Fruit fly (Drosophila melanogaster) whole organism, pupa: ENCODE measurements around the gene CG33322.

ENCODE experiments used
- CG10348 ChIP-seq: fragments of 200-800 bp; sonication (Bioruptor generic); IDR thresholded peaks from 2 replicates; pipeline ENCODE4 v1.3.6; 2022; ENCODE audit warnings: missing biosample characterization, missing genetic modification characterization
- CG12605 ChIP-seq: fragments of 200-800 bp; sonication (Bioruptor generic); IDR thresholded peaks from 2 replicates; pipeline ENCODE4 v1.3.6; 2022; ENCODE audit warnings: missing biosample characterization, missing genetic modification characterization
- CG13204 ChIP-seq: fragments of 200-800 bp; sonication (Bioruptor generic); optimal IDR thresholded peaks from 2 replicates; lab custom pipeline; 2018; ENCODE audit warnings: missing biosample characterization, mild to moderate bottlenecking, missing genetic modification characterization, moderate library complexity
- CG15710 ChIP-seq: fragments of 200-800 bp; sonication (Bioruptor generic); optimal IDR thresholded peaks from 2 replicates; lab custom pipeline; 2018; ENCODE audit warnings: missing biosample characterization, mild to moderate bottlenecking, missing genetic modification characterization, moderate library complexity
- CG34367 ChIP-seq: fragments of 200-800 bp; sonication (Bioruptor generic); optimal IDR thresholded peaks from 2 replicates; lab custom pipeline; 2018; ENCODE audit warnings: missing biosample characterization, mild to moderate bottlenecking, missing genetic modification characterization
- CG4496 ChIP-seq: fragments of 200-800 bp; sonication (Bioruptor generic); IDR thresholded peaks from 3 replicates; pipeline ENCODE4 v1.3.6; 2022; ENCODE audit warnings: missing biosample characterization, missing genetic modification characterization
- CG8159 ChIP-seq: fragments of 200-800 bp; sonication (Bioruptor generic); optimal IDR thresholded peaks from 3 replicates; lab custom pipeline; 2018; ENCODE audit warnings: missing biosample characterization, mild to moderate bottlenecking, missing genetic modification characterization, moderate library complexity
- CG9948 ChIP-seq: fragments of 200-800 bp; sonication (Bioruptor generic); optimal IDR thresholded peaks from 2 replicates; lab custom pipeline; 2018; ENCODE audit warnings: missing biosample characterization, mild to moderate bottlenecking, missing genetic modification characterization, moderate library complexity
- EcR ChIP-seq: fragments of 200-800 bp; sonication (Bioruptor generic); optimal IDR thresholded peaks from 3 replicates; lab custom pipeline; 2019; ENCODE audit warnings: missing biosample characterization, missing genetic modification characterization, mild to moderate bottlenecking, moderate library complexity, missing genetic modification reagents
- Pif1A ChIP-seq: fragments of 200-800 bp; sonication (Bioruptor generic); optimal IDR thresholded peaks from 3 replicates; lab custom pipeline; 2016; ENCODE audit warnings: missing biosample characterization, missing genetic modification characterization
- Pif1B ChIP-seq: fragments of 200-800 bp; sonication (Bioruptor generic); optimal IDR thresholded peaks from 3 replicates; lab custom pipeline; 2016; ENCODE audit warnings: missing biosample characterization, missing genetic modification characterization
- Snoo ChIP-seq: fragments of 200-800 bp; sonication (Bioruptor generic); optimal IDR thresholded peaks from 3 replicates; lab custom pipeline; 2017; ENCODE audit warnings: missing biosample characterization, mild to moderate bottlenecking, missing genetic modification characterization, inconsistent platforms
- fd96Ca ChIP-seq: fragments of 200-800 bp; sonication (Bioruptor generic); IDR thresholded peaks from 3 replicates; pipeline ENCODE4 v1.3.6; 2022; ENCODE audit warnings: missing biosample characterization, missing genetic modification characterization
- gl ChIP-seq: fragments of 200-800 bp; sonication (Bioruptor generic); optimal IDR thresholded peaks from 2 replicates; lab custom pipeline; 2018; ENCODE audit warnings: missing biosample characterization, mild to moderate bottlenecking, missing genetic modification characterization

DNA sequence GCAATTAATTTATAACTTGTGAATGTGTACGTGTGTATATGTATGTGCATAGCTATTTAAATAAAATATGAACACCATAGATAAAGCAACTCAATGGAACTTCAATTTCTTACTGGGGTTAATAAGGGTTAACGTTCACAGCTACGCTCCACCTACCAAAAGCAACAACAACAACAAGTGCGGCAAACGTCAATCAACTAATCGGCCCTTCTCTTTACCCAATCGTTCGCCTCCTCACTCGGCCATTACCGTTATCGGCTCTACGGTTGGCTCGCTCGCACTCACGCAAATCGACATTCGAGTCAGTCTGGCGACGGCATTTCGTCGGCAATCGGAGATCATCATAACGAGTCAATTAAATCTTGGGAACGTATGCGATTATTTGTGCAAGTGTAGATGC lies 33.0 kb downstream of the CG33322 start:
- TF ChIP-seq Pif1B (GFP tag; lab: Kevin White, UChicago) (no peak), CG9948 (no peak), Snoo (tag; lab: Kevin White, UChicago) (no peak), gl (tag; lab: Kevin White, UChicago) (no peak), CG15710 (no peak), Pif1A (GFP tag; lab: Kevin White, UChicago) (no peak), CG12605 (GFP tag; lab: Robert Waterston, UW) (no peak), CG10348 (no peak), CG13204 (no peak), CG4496 (GFP tag; lab: Robert Waterston, UW) (no peak), CG34367 (tag; lab: Kevin White, UChicago) (no peak), EcR (no peak), CG8159 (no peak), fd96Ca (GFP tag; lab: Robert Waterston, UW) (no peak)
